Fruit fly (Drosophila melanogaster) whole organism, adult: ENCODE measurements around the gene CG13083.
A peak's percentile ranks its signal among the peaks of the same experiment; 100 is the strongest.

Experiments
- CG11617 ChIP-seq: fragments of 200-800 bp; sonication (Bioruptor generic); optimal IDR thresholded peaks from 2 replicates; lab custom pipeline; 2017; ENCODE audit warnings: mild to moderate bottlenecking, missing biosample characterization, missing genetic modification reagents, missing genetic modification characterization
- CG12768 ChIP-seq: fragments of 200-800 bp; sonication (Bioruptor generic); optimal IDR thresholded peaks from 2 replicates; lab custom pipeline; 2017; ENCODE audit warnings: missing biosample characterization, missing genetic modification characterization, mild to moderate bottlenecking, moderate library complexity, missing genetic modification reagents
- CG14711 ChIP-seq: fragments of 200-800 bp; sonication (Bioruptor generic); optimal IDR thresholded peaks from 2 replicates; lab custom pipeline; 2018; ENCODE audit warnings: missing biosample characterization, mild to moderate bottlenecking, missing genetic modification characterization, moderate library complexity
- CG1620 ChIP-seq: fragments of 200-800 bp; sonication (Bioruptor generic); optimal IDR thresholded peaks from 2 replicates; lab custom pipeline; 2016; ENCODE audit warnings: missing biosample characterization, missing genetic modification characterization
- CG33017 ChIP-seq: fragments of 200-800 bp; sonication (Bioruptor generic); optimal IDR thresholded peaks from 2 replicates; lab custom pipeline; 2018; ENCODE audit warnings: missing biosample characterization, mild to moderate bottlenecking, missing genetic modification characterization, moderate library complexity
- CG5204 ChIP-seq: fragments of 200-800 bp; sonication (Bioruptor generic); optimal IDR thresholded peaks from 2 replicates; lab custom pipeline; 2016; ENCODE audit warnings: missing biosample characterization, missing genetic modification characterization
- CG7045 ChIP-seq: fragments of 200-800 bp; sonication (Bioruptor generic); optimal IDR thresholded peaks from 2 replicates; lab custom pipeline; 2017; ENCODE audit warnings: missing biosample characterization, mild to moderate bottlenecking, missing genetic modification characterization
- CG7101 ChIP-seq: fragments of 200-800 bp; sonication (Bioruptor generic); optimal IDR thresholded peaks from 2 replicates; lab custom pipeline; 2018; ENCODE audit warnings: missing biosample characterization, mild to moderate bottlenecking, missing genetic modification characterization, moderate library complexity
- Clk ChIP-seq: fragments of 200-800 bp; sonication (Bioruptor generic); optimal IDR thresholded peaks from 2 replicates; lab custom pipeline; 2017; ENCODE audit warnings: missing biosample characterization, missing genetic modification characterization
- Crg-1 ChIP-seq: fragments of 200-800 bp; sonication (Bioruptor generic); optimal IDR thresholded peaks from 2 replicates; lab custom pipeline; 2016; ENCODE audit warnings: missing biosample characterization, missing genetic modification characterization
- Hr96 ChIP-seq: fragments of 200-800 bp; sonication (Bioruptor generic); optimal IDR thresholded peaks from 2 replicates; lab custom pipeline; 2016; ENCODE audit warnings: missing biosample characterization, missing genetic modification characterization
- Mnt ChIP-seq: fragments of 200-800 bp; sonication (Bioruptor generic); optimal IDR thresholded peaks from 2 replicates; lab custom pipeline; 2016; ENCODE audit warnings: missing biosample characterization, mild to moderate bottlenecking, missing genetic modification characterization
- bab1 ChIP-seq: fragments of 200-800 bp; sonication (Bioruptor generic); optimal IDR thresholded peaks from 3 replicates; lab custom pipeline; 2019; ENCODE audit warnings: missing biosample characterization, mild to moderate bottlenecking, missing genetic modification characterization, moderate library complexity
- cic ChIP-seq: fragments of 200-800 bp; sonication (Bioruptor generic); optimal IDR thresholded peaks from 2 replicates; lab custom pipeline; 2017; ENCODE audit warnings: missing biosample characterization, mild to moderate bottlenecking, missing genetic modification characterization, moderate library complexity
- cnc ChIP-seq, 2 experiments: fragments of >200 bp; optimal IDR thresholded peaks; 2 replicates each; lab custom pipeline; 2017
- kay ChIP-seq: fragments of 200-800 bp; sonication (Bioruptor generic); peaks from one replicate; lab custom pipeline; 2016; ENCODE audit warnings: missing biosample characterization, missing genetic modification characterization, borderline replicate concordance
- ovo ChIP-seq: fragments of 200-800 bp; sonication (Bioruptor generic); optimal IDR thresholded peaks from 2 replicates; lab custom pipeline; 2016; ENCODE audit warnings: missing biosample characterization, missing genetic modification characterization
- pad ChIP-seq: fragments of 200-800 bp; sonication (Bioruptor generic); optimal IDR thresholded peaks from 3 replicates; lab custom pipeline; 2017; ENCODE audit warnings: missing biosample characterization, missing genetic modification characterization, mild to moderate bottlenecking, moderate library complexity, missing genetic modification reagents
- tj ChIP-seq: fragments of 200-800 bp; sonication (Bioruptor generic); optimal IDR thresholded peaks from 3 replicates; lab custom pipeline; 2017; ENCODE audit warnings: missing biosample characterization, mild to moderate bottlenecking, missing genetic modification characterization, moderate library complexity
- toe ChIP-seq: fragments of 200-800 bp; sonication (Bioruptor generic); optimal IDR thresholded peaks from 2 replicates; lab custom pipeline; 2016; ENCODE audit warnings: missing biosample characterization, missing genetic modification characterization

The CG13083 gene

DNA sequence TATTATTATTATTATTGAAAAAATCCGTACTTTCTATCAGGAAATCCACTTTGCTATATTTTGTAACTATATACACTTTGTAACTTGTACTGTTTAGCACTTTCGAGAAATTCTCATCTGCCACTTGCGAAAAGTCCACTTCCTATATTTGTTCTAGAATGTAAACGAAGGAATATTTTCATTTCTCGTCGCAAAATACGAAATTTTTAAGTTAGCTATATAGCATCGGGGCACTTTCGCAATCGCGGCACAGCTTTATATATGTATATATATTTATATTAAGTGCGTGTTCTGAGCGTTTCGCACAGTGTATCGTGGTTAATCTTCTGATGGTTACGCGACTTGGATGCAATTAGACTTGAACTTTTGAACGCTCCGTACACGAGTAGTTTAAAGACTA lies 45.5 kb upstream of the CG13083 start, which contains the start of gene RanGAP:
Gene RanGAP (plus strand): TSS at position 169 of the 400 bp plus-strand sequence.
- no peak for TF ChIP-seq CG12768 (GFP tag; lab: Kevin White, UChicago)
- peak; percentile 10 for TF ChIP-seq CG7045
- TF ChIP-seq kay (GFP tag; lab: Kevin White, UChicago) = peak; percentile 49

DNA sequence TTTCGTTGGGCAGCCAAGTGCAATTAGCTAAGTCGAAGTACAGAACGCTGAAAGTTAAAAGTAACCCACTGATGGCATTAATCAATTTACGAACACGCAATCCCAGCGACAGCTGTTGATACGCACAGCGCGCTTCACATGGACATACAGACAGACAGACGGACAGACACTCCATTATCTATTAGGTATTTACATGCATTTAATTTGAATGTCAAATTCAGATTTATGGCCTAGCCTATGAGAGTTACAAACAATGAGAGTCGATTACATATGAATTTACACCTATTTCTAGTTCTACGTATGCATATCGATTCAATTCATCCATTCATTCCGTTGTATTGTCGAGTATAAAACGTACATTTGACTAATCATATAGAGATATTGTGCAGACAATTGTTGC lies 44.7 kb upstream of the CG13083 start, which contains the start of gene CG10237:
Gene CG10237 (minus strand): TSS at position 101 of the 400 bp plus-strand sequence.
- peak; percentile 60 for TF ChIP-seq CG12768 (GFP tag; lab: Kevin White, UChicago)
- TF ChIP-seq Hr96 (GFP tag; lab: Kevin White, UChicago) = no peak

DNA sequence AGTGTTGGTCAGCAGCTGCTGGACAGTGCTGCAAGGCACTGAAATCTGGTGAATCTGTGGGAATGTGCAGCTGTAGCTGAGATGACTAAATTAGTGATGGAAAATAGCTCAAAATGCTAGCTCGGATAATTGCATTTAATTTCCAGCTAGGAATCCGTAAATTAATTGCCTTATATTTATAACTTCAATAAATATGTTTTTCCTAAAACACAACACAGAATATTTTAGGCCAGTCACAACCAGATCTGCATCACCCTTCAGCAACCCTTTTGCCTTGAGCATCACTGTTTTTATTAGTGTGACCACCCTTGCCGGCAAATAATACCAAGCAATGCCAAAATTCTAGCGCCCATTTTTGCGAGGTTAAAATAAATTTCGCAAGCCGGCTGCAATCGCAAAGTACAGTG lies 42.6 kb upstream of the CG13083 start, which contains the start of gene Hs2st:
Gene Hs2st (minus strand): TSS at position 17 of the 407 bp plus-strand sequence.
- peak; percentile 96 for TF ChIP-seq Clk (GFP tag; lab: Kevin White, UChicago)
- peak; percentile 96 for TF ChIP-seq CG14711 (tag; lab: Kevin White, UChicago)
- peak; percentile 98 for TF ChIP-seq toe (GFP tag; lab: Kevin White, UChicago)
- peak; percentile 92 for TF ChIP-seq ovo (GFP tag; lab: Kevin White, UChicago)
- TF ChIP-seq CG1620 = peak; percentile 98
- TF ChIP-seq kay (GFP tag; lab: Kevin White, UChicago) = no peak
- peak; percentile 95 for TF ChIP-seq CG11617 (GFP tag; lab: Kevin White, UChicago)
- TF ChIP-seq CG7045 = peak; percentile 90
- TF ChIP-seq Hr96 (GFP tag; lab: Kevin White, UChicago) = peak; percentile 96
- peak; percentile 91 for TF ChIP-seq bab1
- TF ChIP-seq Mnt (GFP tag; lab: Kevin White, UChicago) = peak; percentile 91
- TF ChIP-seq tj = peak; percentile 94
- peak; percentile 95 for TF ChIP-seq CG12768 (GFP tag; lab: Kevin White, UChicago)
- TF ChIP-seq pad = peak; percentile 88
- peak; percentile 98 for TF ChIP-seq Crg-1
- peak; percentile 96 for TF ChIP-seq CG5204
- peak; percentile 85 for TF ChIP-seq CG33017 (tag; lab: Kevin White, UChicago)
- TF ChIP-seq CG7101 (tag; lab: Kevin White, UChicago) = peak; percentile 92
- peak; percentile 79 for TF ChIP-seq cic (GFP tag; lab: Kevin White, UChicago)
- no peak for TF ChIP-seq cnc (optimal IDR thresholded peaks at IDR 0.05; lab: Kevin White, UChicago)

DNA sequence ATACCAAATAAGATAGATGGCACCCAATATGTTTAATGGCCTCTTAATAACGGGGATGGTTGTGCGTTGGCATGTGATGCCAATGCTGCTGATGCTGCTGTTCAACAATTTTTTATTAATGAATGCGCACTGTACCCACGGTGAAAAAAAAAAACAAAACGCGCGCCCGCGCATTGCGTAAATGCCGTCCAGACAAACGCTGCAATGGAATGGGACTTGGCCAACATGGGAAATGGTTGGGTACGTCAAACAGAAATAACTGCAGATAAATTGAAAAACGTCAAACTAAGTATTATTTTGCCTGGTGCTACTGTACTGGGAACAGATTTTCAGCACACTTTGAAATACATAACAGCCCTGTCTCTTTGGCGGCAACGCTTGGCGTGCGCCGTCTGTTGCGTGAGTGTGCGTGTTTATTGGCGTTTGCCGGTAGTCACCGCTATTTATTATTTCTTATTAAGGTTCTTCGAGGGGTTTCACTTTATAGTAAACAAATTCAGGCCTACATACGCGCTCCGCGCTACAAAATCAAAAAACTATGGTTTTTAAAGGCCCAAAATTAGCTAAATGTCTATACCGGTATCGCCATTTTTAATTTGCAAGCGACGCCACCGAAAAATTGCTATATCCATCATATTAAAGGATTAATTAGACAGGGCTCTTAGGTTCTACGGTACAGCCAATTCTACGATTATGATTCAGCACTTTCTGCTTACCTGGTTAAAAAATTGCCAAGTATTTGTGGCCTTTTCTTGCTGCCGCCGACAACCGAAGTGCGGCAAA lies 34.6 kb upstream of the CG13083 start:
- TF ChIP-seq tj (peak; percentile 52), CG14711 (tag; lab: Kevin White, UChicago) (peak; percentile 20), cic (GFP tag; lab: Kevin White, UChicago) (peak; percentile 16), kay (GFP tag; lab: Kevin White, UChicago) (no peak), Mnt (GFP tag; lab: Kevin White, UChicago) (peak; percentile 67), CG5204 (no peak)

DNA sequence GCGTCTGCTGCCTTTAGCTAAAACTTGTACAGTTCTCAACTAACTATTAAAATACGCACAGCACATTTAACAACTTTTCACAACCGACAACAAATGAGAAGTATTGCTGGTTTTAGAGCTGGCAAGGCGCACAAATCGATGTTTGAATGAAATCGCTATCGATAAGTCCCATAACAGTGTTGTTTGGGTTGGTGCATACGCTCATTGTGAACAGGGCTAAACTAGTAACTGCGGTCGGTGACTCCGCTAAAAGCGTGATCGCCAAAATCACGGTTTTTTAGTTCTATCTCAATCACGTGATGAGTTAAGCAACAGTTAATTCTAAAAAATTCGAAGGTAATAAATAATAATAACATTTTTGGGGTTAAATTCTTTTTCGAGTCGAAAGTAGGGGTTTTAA lies 33.9 kb upstream of the CG13083 start, which contains the start of gene Top2:
Gene Top2 (minus strand): TSS at position 110 of the 400 bp plus-strand sequence.
- TF ChIP-seq Clk (GFP tag; lab: Kevin White, UChicago) = no peak
- no peak for TF ChIP-seq kay (GFP tag; lab: Kevin White, UChicago)
- TF ChIP-seq CG7045 = no peak
- peak; percentile 8 for TF ChIP-seq toe (GFP tag; lab: Kevin White, UChicago)
- peak; percentile 11 for TF ChIP-seq CG14711 (tag; lab: Kevin White, UChicago)
- TF ChIP-seq CG12768 (GFP tag; lab: Kevin White, UChicago) = no peak
- TF ChIP-seq Crg-1 = no peak
- TF ChIP-seq CG1620 = peak; percentile 30
- TF ChIP-seq cic (GFP tag; lab: Kevin White, UChicago) = no peak
- TF ChIP-seq cnc (optimal IDR thresholded peaks at IDR 0.05; lab: Kevin White, UChicago) = no peak
- no peak for TF ChIP-seq CG33017 (tag; lab: Kevin White, UChicago)
- TF ChIP-seq tj = no peak
- TF ChIP-seq CG11617 (GFP tag; lab: Kevin White, UChicago) = no peak
- peak; percentile 59 for TF ChIP-seq Mnt (GFP tag; lab: Kevin White, UChicago)
- peak; percentile 21 for TF ChIP-seq pad
- peak; percentile 33 for TF ChIP-seq CG7101 (tag; lab: Kevin White, UChicago)
- TF ChIP-seq Hr96 (GFP tag; lab: Kevin White, UChicago) = no peak
- TF ChIP-seq bab1 = peak; percentile 57
- TF ChIP-seq CG5204 = peak; percentile 26
- TF ChIP-seq ovo (GFP tag; lab: Kevin White, UChicago) = no peak

DNA sequence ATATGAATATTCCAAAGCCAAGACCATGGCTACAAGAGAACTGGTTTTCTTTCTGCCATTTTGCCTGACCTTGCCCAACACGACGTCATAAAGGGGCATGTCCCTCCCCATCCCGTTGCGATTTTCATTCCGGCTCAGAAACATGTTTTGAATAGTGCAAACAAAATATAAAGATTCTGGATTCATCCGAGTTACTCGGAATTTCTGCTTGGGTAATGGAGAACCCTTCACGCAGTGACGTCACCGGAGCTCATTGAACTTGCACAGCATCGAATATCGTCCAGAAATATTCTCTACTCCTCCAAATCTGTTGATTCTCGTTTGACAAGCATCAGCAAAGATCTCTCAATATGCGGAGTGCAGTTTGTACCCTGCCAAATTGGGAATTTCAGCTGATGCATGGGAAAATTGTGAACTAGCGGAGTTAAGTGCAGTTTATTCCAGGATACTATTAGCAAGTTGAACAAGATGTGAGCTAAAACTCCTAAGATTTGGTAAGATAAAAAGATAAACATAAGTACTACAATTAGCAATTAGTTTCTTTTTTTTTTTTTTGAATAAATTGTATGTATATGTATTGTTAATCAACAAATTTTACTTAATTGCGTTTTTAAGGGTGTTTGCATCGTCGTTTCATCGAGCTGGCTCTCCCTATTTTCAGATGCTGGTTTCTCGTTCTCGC lies 33.1 kb upstream of the CG13083 start, which contains the start of gene CG10026:
Gene CG10026 (plus strand): TSS at position 187 of the 682 bp plus-strand sequence.
- TF ChIP-seq CG11617 (GFP tag; lab: Kevin White, UChicago) (no peak), CG7045 (no peak), CG7101 (tag; lab: Kevin White, UChicago) (no peak), kay (GFP tag; lab: Kevin White, UChicago) (peak; percentile 52), cic (GFP tag; lab: Kevin White, UChicago) (no peak), pad (no peak), tj (peak; percentile 72), CG12768 (GFP tag; lab: Kevin White, UChicago) (peak; percentile 7), bab1 (no peak)
